Worm (Caenorhabditis elegans): Measurements from ENCODE around the gene unc-39.

Gene unc-39

ce11 chrV:14368272-14369052, 4.4 kb upstream of the unc-39 start:
- TF ChIP-seq lin-40 (tag; optimal IDR thresholded peaks at IDR 0.05) (peak; percentile 70), C06A6.2 (GFP tag; conservative IDR thresholded peaks at IDR 0.05) (0 out of 2 replicates have a peak, but pooled peaks have one; percentile 24), lin-35 (GFP tag; optimal IDR thresholded peaks at IDR 0.05) (peak in 1 of 3 experiments; percentile 40), Y67H2A.10 (GFP tag; conservative IDR thresholded peaks at IDR 0.05) (no peak), ceh-40 (GFP tag; IDR thresholded peaks at IDR 0.05) (no peak), nhr-80 (tag; optimal IDR thresholded peaks at IDR 0.05) (peak; percentile 49), snpc-4 (GFP tag; optimal IDR thresholded peaks at IDR 0.05) (no peak), snpc-4 (tag; optimal IDR thresholded peaks at IDR 0.05) (peak in 1 of 4 experiments; percentile 28), ceh-27 (GFP tag; optimal IDR thresholded peaks at IDR 0.05) (peak; percentile 55), C17E4.6 (GFP tag; IDR thresholded peaks at IDR 0.05) (no peak), F57A8.1 (GFP tag; optimal IDR thresholded peaks at IDR 0.05) (no peak), zfh-2 (GFP tag; conservative IDR thresholded peaks at IDR 0.05) (peak; percentile 98), mcd-1 (GFP tag; IDR thresholded peaks at IDR 0.05) (0 out of 2 replicates have a peak, but pooled peaks have one; percentile 26), chd-7 (tag; optimal IDR thresholded peaks at IDR 0.05) (peak; percentile 22), bed-1 (GFP tag; IDR thresholded peaks at IDR 0.05) (no peak), hlh-12 (tag; optimal IDR thresholded peaks at IDR 0.05) (no peak), somi-1 (GFP tag; optimal IDR thresholded peaks at IDR 0.05) (peak; percentile 50), hmg-1.2 (GFP tag; IDR thresholded peaks at IDR 0.05) (peak; percentile 83), K11D2.4 (GFP tag; IDR thresholded peaks at IDR 0.05) (0 out of 2 replicates have a peak, but pooled peaks have one; percentile 30), K12H6.12 (tag; optimal IDR thresholded peaks at IDR 0.05) (peak; percentile 62), aptf-2 (GFP tag; conservative IDR thresholded peaks at IDR 0.05) (no peak), egrh-3 (GFP tag; IDR thresholded peaks at IDR 0.05) (peak; percentile 78; the same call in 1 of the 2 replicates), rpc-1 (optimal IDR thresholded peaks at IDR 0.05) (no peak), rpc-1 (tag; optimal IDR thresholded peaks at IDR 0.05) (no peak), dox-1 (GFP tag; IDR thresholded peaks at IDR 0.05) (peak; percentile 45; the same call in 1 of the 2 replicates), ztf-6 (GFP tag; IDR thresholded peaks at IDR 0.05) (no peak), madf-10 (tag; optimal IDR thresholded peaks at IDR 0.05) (no peak)

ce11 chrV:14369412-14369811, 3.5 kb upstream of the unc-39 start:
- TF ChIP-seq ekl-4 (GFP tag; IDR thresholded peaks at IDR 0.05) (no peak), tbx-9 (tag; optimal IDR thresholded peaks at IDR 0.05; ENCODE audit: borderline replicate concordance) (no peak), him-1 (tag; optimal IDR thresholded peaks at IDR 0.05) (no peak), fkh-3 (tag; optimal IDR thresholded peaks at IDR 0.05) (no peak), hsf-1 (GFP tag; IDR thresholded peaks at IDR 0.05) (no peak), Y79H2A.3 (GFP tag; conservative IDR thresholded peaks at IDR 0.05) (no peak), F57A8.1 (GFP tag; optimal IDR thresholded peaks at IDR 0.05) (no peak), ztf-26 (tag; optimal IDR thresholded peaks at IDR 0.05) (no peak), F37B4.10 (GFP tag; IDR thresholded peaks at IDR 0.05) (no peak), ceh-27 (GFP tag; optimal IDR thresholded peaks at IDR 0.05) (no peak), ztf-18 (tag; optimal IDR thresholded peaks at IDR 0.05) (no peak), F49E8.2 (tag; optimal IDR thresholded peaks at IDR 0.05; ENCODE audit: insufficient read depth) (no peak), snpc-4 (GFP tag; optimal IDR thresholded peaks at IDR 0.05) (no peak), snpc-4 (tag; optimal IDR thresholded peaks at IDR 0.05) (no peak), mcd-1 (GFP tag; IDR thresholded peaks at IDR 0.05) (no peak), nfya-1 (tag; optimal IDR thresholded peaks at IDR 0.05; ENCODE audit: borderline replicate concordance, insufficient read depth) (no peak), T26A5.8 (tag; optimal IDR thresholded peaks at IDR 0.05) (no peak), akir-1 (GFP tag; optimal IDR thresholded peaks at IDR 0.05) (no peak), pha-4 (tag; optimal IDR thresholded peaks at IDR 0.05) (no peak), ztf-28 (GFP tag; IDR thresholded peaks at IDR 0.05) (no peak)

Data from whole organism, young adult.